Worm (Caenorhabditis elegans): ENCODE measurements around the gene ril-2.
A peak's percentile ranks its signal among the peaks of the same experiment; 100 is the strongest.

The ril-2 gene

ce11 chrV:12599110-12599509 lies at the start of gene ril-2, which contains the start of gene C14C10.10:
Gene ril-2 (minus strand): TSS chrV:12599157.
Gene C14C10.10 (minus strand): TSS chrV:12599128.
- TF ChIP-seq aptf-2 (GFP tag; conservative IDR thresholded peaks at IDR 0.05) (no peak), hmg-1.2 (GFP tag; IDR thresholded peaks at IDR 0.05) (peak; percentile 94), F39B2.1 (GFP tag; IDR thresholded peaks at IDR 0.05) (no peak), ceh-27 (GFP tag; optimal IDR thresholded peaks at IDR 0.05) (no peak)

ce11 chrV:12644500-12644899 lies 45.5 kb upstream of the ril-2 start, which contains the start of gene F56H9.8:
Gene F56H9.8 (plus strand): TSS chrV:12644800.
- no peak for TF ChIP-seq atf-7 (tag; optimal IDR thresholded peaks at IDR 0.05)
- no peak for TF ChIP-seq zim-3 (tag; optimal IDR thresholded peaks at IDR 0.05)

- no peak for TF ChIP-seq pha-4 (tag; optimal IDR thresholded peaks at IDR 0.05)
- no peak for TF ChIP-seq unc-62 (GFP tag; optimal IDR thresholded peaks at IDR 0.05)
- TF ChIP-seq rcor-1 (GFP tag; IDR thresholded peaks at IDR 0.05) = no peak
- no peak for TF ChIP-seq lin-35 (GFP tag; optimal IDR thresholded peaks at IDR 0.05)
- no peak for TF ChIP-seq F22D6.2 (tag; optimal IDR thresholded peaks at IDR 0.05)
- TF ChIP-seq F57C9.4 (tag; optimal IDR thresholded peaks at IDR 0.05) = no peak
- TF ChIP-seq Y67H2A.10 (GFP tag; conservative IDR thresholded peaks at IDR 0.05) = no peak
- no peak for TF ChIP-seq ceh-40 (GFP tag; IDR thresholded peaks at IDR 0.05)
- no peak for TF ChIP-seq ceh-100 (GFP tag; IDR thresholded peaks at IDR 0.05)
- TF ChIP-seq ets-4 (GFP tag; optimal IDR thresholded peaks at IDR 0.05) = no peak
- TF ChIP-seq nhr-179 (tag; optimal IDR thresholded peaks at IDR 0.05) = no peak
- TF ChIP-seq somi-1 (GFP tag; optimal IDR thresholded peaks at IDR 0.05) = no peak
- no peak for TF ChIP-seq ztf-22 (GFP tag; optimal IDR thresholded peaks at IDR 0.05)
- TF ChIP-seq unc-130 (GFP tag; optimal IDR thresholded peaks at IDR 0.05) = no peak
- TF ChIP-seq hlh-12 (tag; optimal IDR thresholded peaks at IDR 0.05) = no peak
- no peak for TF ChIP-seq aptf-2 (GFP tag; conservative IDR thresholded peaks at IDR 0.05)
- no peak for TF ChIP-seq mes-4 (tag; optimal IDR thresholded peaks at IDR 0.05)
- no peak for TF ChIP-seq ceh-91 (GFP tag; IDR thresholded peaks at IDR 0.05)
- TF ChIP-seq madf-8 (GFP tag; conservative IDR thresholded peaks at IDR 0.05) = no peak
Observed at ce11 chrV:12640384-12640783, 41.4 kb upstream of the ril-2 start, which contains the start of gene gpa-8. Gene gpa-8 (minus strand): TSS chrV:12640484.

DNA sequence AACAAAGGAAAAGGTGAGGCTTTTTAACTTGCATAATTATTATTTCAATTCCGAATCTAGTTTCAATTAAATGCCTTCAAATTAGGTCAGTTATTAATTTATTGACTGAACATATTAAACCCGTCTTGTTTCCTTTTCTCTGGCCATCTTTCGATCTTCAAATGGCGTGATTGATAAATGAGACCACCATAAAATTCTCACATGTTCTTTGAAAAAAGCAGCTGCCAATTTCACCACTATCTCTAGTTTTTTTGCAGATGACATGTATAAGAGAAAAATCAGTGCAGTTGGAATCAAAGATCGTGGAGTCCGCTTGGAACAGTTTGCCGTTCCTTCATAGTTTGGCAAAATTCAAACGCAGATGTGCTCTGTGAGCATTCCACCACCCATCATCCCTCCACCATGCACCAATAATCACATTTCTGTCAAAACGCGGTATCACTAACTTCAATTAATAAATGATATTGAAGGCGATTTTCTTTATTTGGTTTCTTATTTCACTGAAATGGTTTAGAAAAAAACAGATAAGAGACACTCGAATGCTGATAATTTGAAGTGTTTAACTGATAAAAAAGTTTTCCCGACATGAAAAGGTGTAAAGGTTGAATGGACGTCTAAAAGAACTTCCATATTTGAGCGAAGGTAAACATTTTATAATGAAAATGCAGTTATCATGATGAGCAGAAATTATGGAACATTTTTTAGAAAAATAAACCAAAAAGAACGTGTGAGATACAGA lies 39.0 kb upstream of the ril-2 start:
- peak; percentile 14; the same call in 1 of the 2 replicates for TF ChIP-seq rcor-1 (GFP tag; IDR thresholded peaks at IDR 0.05)
- peak; percentile 70 for TF ChIP-seq nhr-80 (tag; optimal IDR thresholded peaks at IDR 0.05)
- peak; percentile 0 for TF ChIP-seq atf-7 (tag; optimal IDR thresholded peaks at IDR 0.05)
- TF ChIP-seq ztf-26 (tag; optimal IDR thresholded peaks at IDR 0.05) = no peak
- peak; percentile 16 for TF ChIP-seq ZK185.1 (tag; optimal IDR thresholded peaks at IDR 0.05; ENCODE audit: poor library complexity, severe bottlenecking)
- TF ChIP-seq ztf-22 (GFP tag; optimal IDR thresholded peaks at IDR 0.05) = peak; percentile 31

- TF ChIP-seq lin-26 (GFP tag; IDR thresholded peaks at IDR 0.05) (no peak), F39B2.1 (GFP tag; IDR thresholded peaks at IDR 0.05) (no peak), mxl-1 (tag; optimal IDR thresholded peaks at IDR 0.05) (no peak), snpc-4 (GFP tag; optimal IDR thresholded peaks at IDR 0.05) (no peak), snpc-4 (tag; optimal IDR thresholded peaks at IDR 0.05) (peak in 1 of 4 experiments; percentile 20), nfyb-1 (GFP tag; IDR thresholded peaks at IDR 0.05) (peak; percentile 73), egl-18 (GFP tag; IDR thresholded peaks at IDR 0.05) (no peak), madf-8 (GFP tag; conservative IDR thresholded peaks at IDR 0.05) (no peak), lin-35 (GFP tag; optimal IDR thresholded peaks at IDR 0.05) (peak in 1 of 3 experiments; percentile 18), bed-2 (GFP tag; IDR thresholded peaks at IDR 0.05) (no peak), let-607 (tag; optimal IDR thresholded peaks at IDR 0.05) (no peak), K12H6.12 (tag; optimal IDR thresholded peaks at IDR 0.05) (peak; percentile 67), snpc-1.1 (tag; optimal IDR thresholded peaks at IDR 0.05; ENCODE audit: insufficient read depth) (no peak), cebp-2 (GFP tag; IDR thresholded peaks at IDR 0.05) (no peak), somi-1 (GFP tag; optimal IDR thresholded peaks at IDR 0.05) (peak; percentile 7), hsf-1 (GFP tag; IDR thresholded peaks at IDR 0.05) (peak; percentile 50; the same call in 1 of the 2 replicates), ztf-22 (GFP tag; optimal IDR thresholded peaks at IDR 0.05) (peak; percentile 73), ceh-27 (GFP tag; optimal IDR thresholded peaks at IDR 0.05) (no peak), tlf-1 (GFP tag; optimal IDR thresholded peaks at IDR 0.05) (no peak), rcor-1 (GFP tag; IDR thresholded peaks at IDR 0.05) (0 out of 2 replicates have a peak, but pooled peaks have one; percentile 21), mes-4 (tag; optimal IDR thresholded peaks at IDR 0.05) (no peak)
Observed at ce11 chrV:12637238-12637690, 38.3 kb upstream of the ril-2 start, which contains the start of gene F56H9.2. Gene F56H9.2 (plus strand): TSS chrV:12637663.
